Worm (Caenorhabditis elegans) whole organism, L2 larva: ENCODE data around the gene Y41G9A.6.

Experiments used
- C34F6.9 ChIP-seq: fragments of 150-350 bp; optimal IDR thresholded peaks from 2 replicates; lab custom pipeline; 2014; ENCODE audit warnings: missing biosample characterization, missing genetic modification characterization
- F13H6.1 ChIP-seq: sonication (generic microtip); optimal IDR thresholded peaks from 2 replicates; lab custom pipeline; 2016; ENCODE audit warnings: missing genetic modification characterization, missing compliant biosample characterization
- Y55F3AM.14 ChIP-seq: fragments of 200-800 bp; sonication (Bioruptor generic); optimal IDR thresholded peaks from 2 replicates; lab custom pipeline; 2018; ENCODE audit warnings: mild to moderate bottlenecking, missing genetic modification characterization, missing compliant biosample characterization
- ZK546.5 ChIP-seq: sonication (generic microtip); optimal IDR thresholded peaks from 2 replicates; lab custom pipeline; 2017; ENCODE audit warnings: missing biosample characterization, missing genetic modification characterization
- ama-1 ChIP-seq: fragments of 150-350 bp; optimal IDR thresholded peaks from 2 replicates; lab custom pipeline; 2018; ENCODE audit warnings: inconsistent platforms
- blmp-1 ChIP-seq: sonication (generic microtip); optimal IDR thresholded peaks from 2 replicates; lab custom pipeline; 2017; ENCODE audit warnings: missing genetic modification characterization, mild to moderate bottlenecking, missing compliant biosample characterization, antibody characterized with exemption, moderate library complexity; ENCODE audit not compliant: insufficient read depth
- ceh-16 ChIP-seq: fragments of 150-350 bp; optimal IDR thresholded peaks from 2 replicates; lab custom pipeline; 2014; ENCODE audit warnings: missing biosample characterization, missing genetic modification characterization
- ceh-82 ChIP-seq: fragments of 150-350 bp; optimal IDR thresholded peaks from 2 replicates; lab custom pipeline; 2014; ENCODE audit warnings: missing biosample characterization, missing genetic modification characterization
- dmd-4 ChIP-seq: sonication (generic microtip); optimal IDR thresholded peaks from 2 replicates; lab custom pipeline; 2017; ENCODE audit warnings: missing biosample characterization, missing genetic modification characterization
- elt-1 ChIP-seq: fragments of 150-350 bp; optimal IDR thresholded peaks from 2 replicates; lab custom pipeline; 2014; ENCODE audit warnings: missing biosample characterization, missing genetic modification characterization
- gmeb-1 ChIP-seq: fragments of 150-350 bp; optimal IDR thresholded peaks from 2 replicates; lab custom pipeline; 2014; ENCODE audit warnings: missing biosample characterization, missing genetic modification characterization
- lin-11 ChIP-seq: fragments of 150-350 bp; sonication (generic microtip); optimal IDR thresholded peaks from 2 replicates; lab custom pipeline; 2014; ENCODE audit warnings: missing biosample characterization, missing genetic modification characterization, inconsistent platforms, mixed read lengths
- lin-39 ChIP-seq: fragments of 150-350 bp; optimal IDR thresholded peaks from 2 replicates; lab custom pipeline; 2014; ENCODE audit warnings: missing biosample characterization, missing genetic modification reagents, missing genetic modification characterization
- lsy-2 ChIP-seq, 2 experiments: fragments of 150-350 bp in 1 of 2; sonication (generic microtip) in 1 of 2; optimal IDR thresholded peaks; 2 replicates each; lab custom pipeline; 2014 to 2017; ENCODE audit warnings: missing biosample characterization in 2 of 2, missing genetic modification characterization in 2 of 2
- mab-5 ChIP-seq: fragments of 150-350 bp; optimal IDR thresholded peaks from 2 replicates; lab custom pipeline; 2014; ENCODE audit warnings: missing biosample characterization, missing genetic modification characterization
- mbf-1 ChIP-seq: sonication (generic microtip); optimal IDR thresholded peaks from 2 replicates; lab custom pipeline; 2017; ENCODE audit warnings: missing biosample characterization, missing genetic modification characterization
- mdl-1 ChIP-seq, 2 experiments: fragments of 150-350 bp in 1 of 2; sonication (generic microtip) in 1 of 2; optimal IDR thresholded peaks; 2 replicates each; lab custom pipeline; 2017; ENCODE audit warnings: missing biosample characterization in 2 of 2, missing genetic modification characterization in 2 of 2
- nhr-10 ChIP-seq: sonication (generic microtip); optimal IDR thresholded peaks from 2 replicates; lab custom pipeline; 2017; ENCODE audit warnings: missing biosample characterization, missing genetic modification characterization
- nhr-11 ChIP-seq: fragments of 150-350 bp; optimal IDR thresholded peaks from 2 replicates; lab custom pipeline; 2014; ENCODE audit warnings: missing biosample characterization, missing genetic modification characterization
- nhr-12 ChIP-seq: fragments of 150-350 bp; optimal IDR thresholded peaks from 2 replicates; lab custom pipeline; 2014; ENCODE audit warnings: missing biosample characterization, missing genetic modification characterization
- nhr-129 ChIP-seq: fragments of 150-350 bp; optimal IDR thresholded peaks from 2 replicates; lab custom pipeline; 2014; ENCODE audit warnings: missing biosample characterization, missing genetic modification characterization
- nhr-21 ChIP-seq: fragments of 150-350 bp; optimal IDR thresholded peaks from 2 replicates; lab custom pipeline; 2014; ENCODE audit warnings: missing biosample characterization, missing genetic modification characterization
- nhr-23 ChIP-seq: fragments of 150-350 bp; optimal IDR thresholded peaks from 2 replicates; lab custom pipeline; 2014; ENCODE audit warnings: missing biosample characterization, missing genetic modification reagents, missing genetic modification characterization
- nhr-237 ChIP-seq: fragments of 150-350 bp; optimal IDR thresholded peaks from 2 replicates; lab custom pipeline; 2014; ENCODE audit warnings: missing biosample characterization, missing genetic modification characterization
- nhr-25 ChIP-seq: fragments of 150-350 bp; sonication (generic microtip); optimal IDR thresholded peaks from 3 replicates; lab custom pipeline; 2014; ENCODE audit warnings: missing biosample characterization, missing genetic modification characterization
- nhr-6 ChIP-seq: fragments of 150-350 bp; optimal IDR thresholded peaks from 2 replicates; lab custom pipeline; 2014; ENCODE audit warnings: missing biosample characterization, missing genetic modification characterization
- nhr-77 ChIP-seq: fragments of 150-350 bp; optimal IDR thresholded peaks from 2 replicates; lab custom pipeline; 2014; ENCODE audit warnings: missing biosample characterization, missing genetic modification characterization
- peb-1 ChIP-seq: fragments of 150-350 bp; optimal IDR thresholded peaks from 2 replicates; lab custom pipeline; 2014; ENCODE audit warnings: missing biosample characterization, missing genetic modification characterization
- sem-4 ChIP-seq: fragments of 150-350 bp; optimal IDR thresholded peaks from 2 replicates; lab custom pipeline; 2014; ENCODE audit warnings: missing biosample characterization, missing genetic modification reagents, missing genetic modification characterization
- skn-1 ChIP-seq: sonication (generic microtip); optimal IDR thresholded peaks from 2 replicates; lab custom pipeline; 2017; ENCODE audit warnings: missing biosample characterization, missing genetic modification characterization
- sma-9 ChIP-seq, 2 experiments: fragments of 150-350 bp in 1 of 2; sonication (generic microtip) in 1 of 2; optimal IDR thresholded peaks; 2 replicates each; lab custom pipeline; 2014 to 2016; ENCODE audit warnings: missing genetic modification characterization in 2 of 2, mild to moderate bottlenecking in 1 of 2, missing biosample characterization in 1 of 2, missing compliant biosample characterization in 1 of 2, missing genetic modification reagents in 1 of 2, moderate library complexity in 1 of 2
- snpc-4 ChIP-seq: fragments of 150-350 bp; optimal IDR thresholded peaks from 2 replicates; lab custom pipeline; 2014; ENCODE audit warnings: missing biosample characterization, missing genetic modification characterization
- unc-39 ChIP-seq: fragments of 150-350 bp; optimal IDR thresholded peaks from 2 replicates; lab custom pipeline; 2014; ENCODE audit warnings: missing biosample characterization, missing genetic modification characterization
- unc-55 ChIP-seq: fragments of 150-350 bp; sonication (generic microtip); optimal IDR thresholded peaks from 3 replicates; lab custom pipeline; 2014; ENCODE audit warnings: missing biosample characterization, missing genetic modification reagents, missing genetic modification characterization
- zag-1 ChIP-seq: fragments of 150-350 bp; optimal IDR thresholded peaks from 2 replicates; lab custom pipeline; 2014; ENCODE audit warnings: missing biosample characterization, missing genetic modification characterization
- ztf-1 ChIP-seq: fragments of 200-800 bp; sonication (Bioruptor generic); conservative IDR thresholded peaks from 2 replicates; pipeline ENCODE4 v1.3.6; 2022; ENCODE audit warnings: missing genetic modification characterization, missing compliant biosample characterization
- ztf-11 ChIP-seq: sonication (generic microtip); optimal IDR thresholded peaks from 2 replicates; lab custom pipeline; 2017; ENCODE audit warnings: missing biosample characterization, missing genetic modification characterization
- ztf-4 ChIP-seq: fragments of 150-350 bp; optimal IDR thresholded peaks from 2 replicates; lab custom pipeline; 2014; ENCODE audit warnings: missing biosample characterization, missing genetic modification characterization

Gene Y41G9A.6

ce11 chrX:3024637-3025113 is 21.1 kb upstream of the Y41G9A.6 start, which contains the start of gene aqp-7:
Gene aqp-7 (plus strand): TSS chrX:3025063.
- TF ChIP-seq ztf-11 (tag; lab: Kevin White, UChicago) (no peak), lsy-2 (tag; optimal IDR thresholded peaks at IDR 0.05; lab: Kevin White, UChicago) (peak in 1 of 2 experiments; percentile 3), sem-4 (tag; lab: Kevin White, UChicago) (peak; percentile 9), zag-1 (tag; lab: Kevin White, UChicago) (peak; percentile 19)
- TF ChIP-seq, all 48 proteins: peak for 3

DNA sequence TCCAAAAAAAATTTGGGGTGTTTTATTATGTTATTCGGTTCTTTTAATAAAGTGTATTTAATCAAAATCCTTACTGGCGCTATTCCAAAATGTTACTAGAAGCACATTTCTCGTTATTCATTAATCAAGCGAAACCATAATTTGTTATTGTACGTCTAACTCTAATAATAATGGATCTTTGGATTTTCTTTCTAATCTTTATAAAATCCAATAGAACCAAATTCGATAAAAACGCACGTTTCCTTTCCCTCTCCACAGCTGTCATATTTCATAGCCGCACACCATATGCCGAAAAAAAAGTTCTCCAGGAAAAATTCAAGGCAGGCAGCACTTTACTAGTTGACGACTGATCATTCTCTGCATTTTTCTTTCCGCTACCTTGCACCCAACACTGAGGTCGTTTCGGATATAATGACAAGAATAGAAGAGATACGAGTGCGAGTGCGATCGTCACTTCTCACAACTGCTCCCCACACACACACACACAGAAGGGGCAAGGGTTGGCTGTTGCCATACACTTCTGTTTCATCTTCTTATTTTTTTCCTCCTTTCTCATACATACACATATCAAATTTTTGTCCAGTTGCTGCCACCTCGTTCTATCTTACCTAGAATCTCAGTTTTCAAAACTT is 20.1 kb upstream of the Y41G9A.6 start:
- TF ChIP-seq F13H6.1 (tag; lab: Kevin White, UChicago) (peak; percentile 33), ceh-16 (no peak), mab-5 (no peak), sma-9 (GFP tag; optimal IDR thresholded peaks at IDR 0.05; lab: Kevin White, UChicago) (peak; percentile 78), sma-9 (tag; optimal IDR thresholded peaks at IDR 0.05; lab: Kevin White, UChicago) (no peak), gmeb-1 (tag; lab: Kevin White, UChicago) (no peak), mdl-1 (tag; optimal IDR thresholded peaks at IDR 0.05; lab: Kevin White, UChicago) (no peak), ZK546.5 (tag; lab: Kevin White, UChicago) (no peak), nhr-129 (peak; percentile 65), unc-39 (tag; lab: Kevin White, UChicago) (no peak), ama-1 (lab: Kevin White, UChicago) (peak; percentile 54), mbf-1 (tag; lab: Kevin White, UChicago) (no peak), peb-1 (tag; lab: Kevin White, UChicago) (no peak), C34F6.9 (peak; percentile 17), ztf-4 (peak; percentile 13), nhr-25 (tag; lab: Kevin White, UChicago) (no peak), lsy-2 (tag; optimal IDR thresholded peaks at IDR 0.05; lab: Kevin White, UChicago) (peak in 1 of 2 experiments; percentile 10), elt-1 (tag; lab: Kevin White, UChicago) (no peak), lin-39 (tag; lab: Kevin White, UChicago) (no peak)
- TF ChIP-seq, all 48 proteins: peak for 7

DNA sequence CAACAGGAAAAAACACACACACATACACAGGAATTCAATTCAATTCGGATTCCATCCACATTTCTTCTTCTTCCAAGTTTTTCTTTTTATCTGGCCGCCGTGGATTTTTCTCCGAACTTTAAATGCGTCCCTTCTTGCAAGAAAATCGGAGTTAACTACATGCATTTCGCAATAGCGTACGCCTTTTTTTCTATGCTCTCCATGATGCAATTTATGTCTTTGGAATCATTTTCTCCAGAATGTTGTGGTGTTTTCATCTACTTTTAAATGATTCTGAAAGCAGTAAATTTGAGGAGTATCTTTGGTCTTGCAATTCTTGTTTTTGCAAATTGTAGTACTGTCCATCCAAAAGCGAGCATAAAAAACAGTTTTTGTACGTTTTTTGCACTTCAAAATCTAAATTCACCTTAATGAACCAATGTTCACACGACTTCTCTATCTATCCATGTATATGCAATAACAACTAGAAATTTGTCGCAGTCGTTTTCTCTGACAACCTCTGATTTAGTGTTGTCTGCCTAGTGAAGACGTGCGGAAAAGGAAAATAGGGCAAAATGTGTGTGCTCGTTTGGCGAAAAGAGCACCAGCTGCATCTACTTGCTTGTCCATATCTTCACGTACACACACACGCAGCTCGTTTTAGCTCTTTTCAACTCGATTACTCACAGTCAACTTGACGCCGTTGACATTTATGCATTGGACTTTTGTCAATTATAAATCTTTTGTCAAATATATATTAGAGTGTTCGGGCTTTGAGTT is 18.9 kb upstream of the Y41G9A.6 start:
- TF ChIP-seq sma-9 (GFP tag; optimal IDR thresholded peaks at IDR 0.05; lab: Kevin White, UChicago), result peak; percentile 10
- TF ChIP-seq sma-9 (tag; optimal IDR thresholded peaks at IDR 0.05; lab: Kevin White, UChicago), result no peak
- peak; percentile 50 for TF ChIP-seq unc-55 (GFP tag; lab: Kevin White, UChicago)
- no peak for TF ChIP-seq blmp-1 (tag; lab: Kevin White, UChicago)
- TF ChIP-seq lin-11 (tag; lab: Kevin White, UChicago), result peak; percentile 22
- TF ChIP-seq C34F6.9, result peak; percentile 40
- peak; percentile 93 for TF ChIP-seq nhr-129
- TF ChIP-seq nhr-237 (tag; lab: Kevin White, UChicago), result no peak

- TF ChIP-seq ztf-11 (tag; lab: Kevin White, UChicago), result no peak
- TF ChIP-seq lsy-2 (tag; optimal IDR thresholded peaks at IDR 0.05; lab: Kevin White, UChicago), result peak in 1 of 2 experiments; percentile 14
- TF ChIP-seq ztf-4, result no peak
- no peak for TF ChIP-seq nhr-23
- no peak for TF ChIP-seq mbf-1 (tag; lab: Kevin White, UChicago)
- TF ChIP-seq nhr-21 (tag; lab: Kevin White, UChicago), result no peak
- no peak for TF ChIP-seq nhr-77 (tag; lab: Kevin White, UChicago)
- no peak for TF ChIP-seq unc-55 (GFP tag; lab: Kevin White, UChicago)
- TF ChIP-seq nhr-10 (tag; lab: Kevin White, UChicago), result no peak
- TF ChIP-seq dmd-4, result no peak
- TF ChIP-seq snpc-4 (tag; lab: Kevin White, UChicago), result no peak
- no peak for TF ChIP-seq peb-1 (tag; lab: Kevin White, UChicago)
- TF ChIP-seq ztf-1 (GFP tag; lab: Robert Waterston, UW), result no peak
- peak; percentile 36 for TF ChIP-seq F13H6.1 (tag; lab: Kevin White, UChicago)
- TF ChIP-seq elt-1 (tag; lab: Kevin White, UChicago), result no peak
- TF ChIP-seq ama-1 (lab: Kevin White, UChicago), result no peak
- peak; percentile 67 for TF ChIP-seq nhr-129
- TF ChIP-seq nhr-12, result no peak
- no peak for TF ChIP-seq nhr-237 (tag; lab: Kevin White, UChicago)
- no peak for TF ChIP-seq nhr-25 (tag; lab: Kevin White, UChicago)
- TF ChIP-seq lin-39 (tag; lab: Kevin White, UChicago), result no peak
- TF ChIP-seq nhr-11 (tag; lab: Kevin White, UChicago), result no peak
- no peak for TF ChIP-seq Y55F3AM.14 (GFP tag; lab: Kevin White, UChicago)
- TF ChIP-seq lin-11 (tag; lab: Kevin White, UChicago), result no peak
- TF ChIP-seq zag-1 (tag; lab: Kevin White, UChicago), result no peak
- TF ChIP-seq unc-39 (tag; lab: Kevin White, UChicago), result no peak
- TF ChIP-seq sma-9 (GFP tag; optimal IDR thresholded peaks at IDR 0.05; lab: Kevin White, UChicago), result peak; percentile 68
- TF ChIP-seq sma-9 (tag; optimal IDR thresholded peaks at IDR 0.05; lab: Kevin White, UChicago), result no peak
- no peak for TF ChIP-seq ceh-82 (tag; lab: Kevin White, UChicago)
- no peak for TF ChIP-seq nhr-6 (tag; lab: Kevin White, UChicago)
- no peak for TF ChIP-seq skn-1
Observed at ce11 chrX:3021466-3021865, 17.9 kb upstream of the Y41G9A.6 start.
